Fruit fly (Drosophila melanogaster) whole organism, embryonic: ENCODE data around the gene CG7607.

ENCODE experiments used
- ATbp ChIP-seq: fragments of 200-800 bp; sonication (Bioruptor generic); optimal IDR thresholded peaks from 2 replicates; lab custom pipeline; 2017; ENCODE audit warnings: missing biosample characterization, mild to moderate bottlenecking, missing genetic modification characterization, missing genetic modification reagents
- Adf1 ChIP-seq: fragments of 200-800 bp; sonication (Bioruptor generic); IDR thresholded peaks from 2 replicates; pipeline ENCODE4 v1.3.6; 2022; ENCODE audit warnings: missing biosample characterization, missing genetic modification characterization
- BtbVII ChIP-seq: fragments of 200-800 bp; sonication (Bioruptor generic); optimal IDR thresholded peaks from 3 replicates; lab custom pipeline; 2017; ENCODE audit warnings: missing biosample characterization, mild to moderate bottlenecking, missing genetic modification characterization
- CG10147 ChIP-seq: fragments of 200-800 bp; sonication (Bioruptor generic); optimal IDR thresholded peaks from 2 replicates; lab custom pipeline; 2019; ENCODE audit warnings: missing biosample characterization, mild to moderate bottlenecking, missing genetic modification characterization, moderate library complexity
- CG10959 ChIP-seq: fragments of 200-800 bp; sonication (Bioruptor generic); IDR thresholded peaks from 2 replicates; pipeline ENCODE4 v1.3.6; 2022; ENCODE audit warnings: missing biosample characterization, missing genetic modification characterization
- CG12299 ChIP-seq: fragments of 200-800 bp; sonication (Bioruptor generic); optimal IDR thresholded peaks from 2 replicates; lab custom pipeline; 2018; ENCODE audit warnings: missing biosample characterization, mild to moderate bottlenecking, missing genetic modification characterization
- CG14050 ChIP-seq: fragments of 200-800 bp; sonication (Bioruptor generic); IDR thresholded peaks from 3 replicates; pipeline ENCODE4 v1.3.6; 2022; ENCODE audit warnings: missing biosample characterization, missing genetic modification characterization
- CG17328 ChIP-seq: fragments of 200-800 bp; sonication (Bioruptor generic); IDR thresholded peaks from 2 replicates; pipeline ENCODE4 v1.3.6; 2022; ENCODE audit warnings: missing biosample characterization, missing genetic modification characterization
- CG18476 ChIP-seq: fragments of 200-800 bp; sonication (Bioruptor generic); optimal IDR thresholded peaks from 2 replicates; lab custom pipeline; 2016; ENCODE audit warnings: missing biosample characterization, mild to moderate bottlenecking, missing genetic modification characterization
- CG18619 ChIP-seq: fragments of 200-800 bp; sonication (Bioruptor generic); optimal IDR thresholded peaks from 3 replicates; lab custom pipeline; 2017; ENCODE audit warnings: missing biosample characterization, mild to moderate bottlenecking, missing genetic modification characterization
- CG2199 ChIP-seq: fragments of 200-800 bp; sonication (Bioruptor generic); IDR thresholded peaks from 3 replicates; pipeline ENCODE4 v1.3.6; 2022; ENCODE audit warnings: missing biosample characterization, missing genetic modification characterization
- CG2875 ChIP-seq: fragments of 200-800 bp; sonication (Bioruptor generic); optimal IDR thresholded peaks from 2 replicates; lab custom pipeline; 2017; ENCODE audit warnings: missing biosample characterization, mild to moderate bottlenecking, missing genetic modification characterization, missing genetic modification reagents
- CG30403 ChIP-seq: fragments of 200-800 bp; sonication (Bioruptor generic); optimal IDR thresholded peaks from 3 replicates; lab custom pipeline; 2016; ENCODE audit warnings: missing biosample characterization, missing genetic modification characterization
- CG31441 ChIP-seq: fragments of 200-800 bp; sonication (Bioruptor generic); IDR thresholded peaks from 2 replicates; pipeline ENCODE4 v1.3.6; 2022; ENCODE audit warnings: missing biosample characterization, missing genetic modification characterization
- CG32772 ChIP-seq: fragments of 200-800 bp; sonication (Bioruptor generic); IDR thresholded peaks from 2 replicates; pipeline ENCODE4 v1.3.6; 2022; ENCODE audit warnings: missing biosample characterization, missing genetic modification characterization
- CG4404 ChIP-seq: fragments of 200-800 bp; sonication (Bioruptor generic); IDR thresholded peaks from 2 replicates; pipeline ENCODE4 v1.3.6; 2022; ENCODE audit warnings: missing biosample characterization, missing genetic modification characterization
- CG6854 ChIP-seq: fragments of 200-800 bp; sonication (Bioruptor generic); optimal IDR thresholded peaks from 3 replicates; lab custom pipeline; 2017; ENCODE audit warnings: missing biosample characterization, mild to moderate bottlenecking, missing genetic modification characterization
- CG7745 ChIP-seq: fragments of 200-800 bp; sonication (Bioruptor generic); optimal IDR thresholded peaks from 2 replicates; lab custom pipeline; 2018; ENCODE audit warnings: missing biosample characterization, mild to moderate bottlenecking, missing genetic modification characterization, moderate library complexity
- CG7928 ChIP-seq: fragments of 200-800 bp; sonication (Bioruptor generic); optimal IDR thresholded peaks from 2 replicates; lab custom pipeline; 2017; ENCODE audit warnings: missing biosample characterization, mild to moderate bottlenecking, missing genetic modification characterization
- CG8478 ChIP-seq: fragments of >200 bp; optimal IDR thresholded peaks from 2 replicates; lab custom pipeline; 2018
- Ets65A ChIP-seq: fragments of 200-800 bp; sonication (Bioruptor generic); peaks from one replicate; lab custom pipeline; 2016; ENCODE audit warnings: missing biosample characterization, missing genetic modification characterization
- Gsc ChIP-seq: fragments of 200-800 bp; sonication (Bioruptor generic); IDR thresholded peaks from 2 replicates; pipeline ENCODE4 v1.3.6; 2022; ENCODE audit warnings: missing biosample characterization, missing genetic modification characterization
- HLH3B ChIP-seq: fragments of 200-800 bp; sonication (Bioruptor generic); IDR thresholded peaks from 2 replicates; pipeline ENCODE4 v1.3.6; 2022; ENCODE audit warnings: missing biosample characterization, missing genetic modification characterization
- Rfx ChIP-seq: fragments of 200-800 bp; sonication (Bioruptor generic); IDR thresholded peaks from 2 replicates; pipeline ENCODE4 v1.3.6; 2022; ENCODE audit warnings: missing biosample characterization, missing genetic modification characterization
- Scr ChIP-seq: fragments of 200-800 bp; sonication (Bioruptor generic); IDR thresholded peaks from 2 replicates; pipeline ENCODE4 v1.3.6; 2022; ENCODE audit warnings: missing biosample characterization, missing genetic modification characterization; ENCODE audit not compliant: partially characterized antibody
- ap ChIP-seq: fragments of 200-800 bp; sonication (Bioruptor generic); IDR thresholded peaks from 2 replicates; pipeline ENCODE4 v1.3.6; 2022; ENCODE audit warnings: missing biosample characterization, missing genetic modification characterization
- br ChIP-seq: fragments of >200 bp; optimal IDR thresholded peaks from 2 replicates; lab custom pipeline; 2017
- corto ChIP-seq: fragments of 200-800 bp; sonication (Bioruptor generic); optimal IDR thresholded peaks from 2 replicates; lab custom pipeline; 2016; ENCODE audit warnings: missing biosample characterization, mild to moderate bottlenecking, missing genetic modification characterization, moderate library complexity
- crol ChIP-seq: fragments of 200-800 bp; sonication (Bioruptor generic); IDR thresholded peaks from 2 replicates; pipeline ENCODE4 v1.3.6; 2022; ENCODE audit warnings: missing biosample characterization, missing genetic modification characterization
- dan ChIP-seq: fragments of 200-800 bp; sonication (Bioruptor generic); IDR thresholded peaks from 2 replicates; pipeline ENCODE4 v1.3.6; 2022; ENCODE audit warnings: missing biosample characterization, missing genetic modification characterization
- dm ChIP-seq: fragments of 200-800 bp; sonication (Bioruptor generic); optimal IDR thresholded peaks from 3 replicates; lab custom pipeline; 2016; ENCODE audit warnings: missing biosample characterization, missing genetic modification characterization
- emc ChIP-seq: fragments of 200-800 bp; sonication (Bioruptor generic); optimal IDR thresholded peaks from 2 replicates; lab custom pipeline; 2016; ENCODE audit warnings: missing biosample characterization, missing genetic modification characterization
- ems ChIP-seq: fragments of 200-800 bp; sonication (Bioruptor generic); optimal IDR thresholded peaks from 3 replicates; lab custom pipeline; 2016; ENCODE audit warnings: missing biosample characterization, missing genetic modification characterization
- en ChIP-seq: fragments of 200-800 bp; sonication (Bioruptor generic); optimal IDR thresholded peaks from 2 replicates; lab custom pipeline; 2016; ENCODE audit warnings: missing biosample characterization, missing genetic modification characterization
- fd64A ChIP-seq: fragments of 200-800 bp; sonication (Bioruptor generic); optimal IDR thresholded peaks from 3 replicates; lab custom pipeline; 2018; ENCODE audit warnings: missing biosample characterization, mild to moderate bottlenecking, missing genetic modification characterization
- ftz-f1 ChIP-seq: fragments of 200-800 bp; sonication (Bioruptor generic); optimal IDR thresholded peaks from 2 replicates; lab custom pipeline; 2016; ENCODE audit warnings: missing biosample characterization, missing genetic modification characterization
- grau ChIP-seq: fragments of 200-800 bp; optimal IDR thresholded peaks from 3 replicates; lab custom pipeline; 2019; ENCODE audit warnings: missing biosample characterization, mild to moderate bottlenecking, missing genetic modification characterization, moderate library complexity
- insv ChIP-seq, 2 experiments: fragments of 200-800 bp; sonication (Bioruptor generic); optimal IDR thresholded peaks; 3 replicates each; lab custom pipeline; 2016 to 2018; ENCODE audit warnings: missing biosample characterization in 2 of 2, missing genetic modification characterization in 2 of 2
- klu ChIP-seq: fragments of 200-800 bp; sonication (Bioruptor generic); IDR thresholded peaks from 2 replicates; pipeline ENCODE4 v1.3.6; 2022; ENCODE audit warnings: missing biosample characterization, missing genetic modification characterization
- kni ChIP-seq: fragments of 200-800 bp; sonication (Bioruptor generic); optimal IDR thresholded peaks from 3 replicates; lab custom pipeline; 2017; ENCODE audit warnings: mild to moderate bottlenecking, missing biosample characterization, missing genetic modification reagents, missing genetic modification characterization
- onecut ChIP-seq: fragments of 200-800 bp; sonication (Bioruptor generic); IDR thresholded peaks from 2 replicates; pipeline ENCODE4 v1.3.6; 2022; ENCODE audit warnings: missing biosample characterization, missing genetic modification characterization
- pnt ChIP-seq: fragments of 200-800 bp; sonication (Bioruptor generic); optimal IDR thresholded peaks from 3 replicates; lab custom pipeline; 2016; ENCODE audit warnings: missing biosample characterization, missing genetic modification characterization
- repo ChIP-seq: fragments of 200-800 bp; sonication (Bioruptor generic); optimal IDR thresholded peaks from 2 replicates; lab custom pipeline; 2016; ENCODE audit warnings: missing biosample characterization, missing genetic modification characterization
- sd ChIP-seq: fragments of 200-800 bp; sonication (Bioruptor generic); optimal IDR thresholded peaks from 3 replicates; lab custom pipeline; 2018; ENCODE audit warnings: missing biosample characterization, mild to moderate bottlenecking, missing genetic modification characterization, moderate library complexity
- sim ChIP-seq: fragments of 200-800 bp; sonication (Bioruptor generic); IDR thresholded peaks from 2 replicates; pipeline ENCODE4 v1.3.6; 2022; ENCODE audit warnings: missing biosample characterization, missing genetic modification characterization
- sima ChIP-seq: fragments of 200-800 bp; sonication (Bioruptor generic); optimal IDR thresholded peaks from 2 replicates; lab custom pipeline; 2016; ENCODE audit warnings: missing biosample characterization, missing genetic modification characterization
- sob ChIP-seq: fragments of 200-800 bp; sonication (Bioruptor generic); IDR thresholded peaks from 2 replicates; pipeline ENCODE4 v1.3.6; 2022; ENCODE audit warnings: missing biosample characterization, missing genetic modification characterization
- sug ChIP-seq: fragments of 200-800 bp; optimal IDR thresholded peaks from 2 replicates; lab custom pipeline; 2019; ENCODE audit warnings: missing biosample characterization, mild to moderate bottlenecking, missing genetic modification characterization, moderate library complexity
- wdn ChIP-seq: fragments of 200-800 bp; sonication (Bioruptor generic); IDR thresholded peaks from 2 replicates; pipeline ENCODE4 v1.3.6; 2022; ENCODE audit warnings: missing biosample characterization, missing genetic modification characterization
- wek ChIP-seq: fragments of 200-800 bp; sonication (Bioruptor generic); optimal IDR thresholded peaks from 3 replicates; lab custom pipeline; 2018; ENCODE audit warnings: missing biosample characterization, mild to moderate bottlenecking, missing genetic modification characterization, moderate library complexity
- yki ChIP-seq: fragments of >200 bp; optimal IDR thresholded peaks from 3 replicates; lab custom pipeline; 2018
- zfh2 ChIP-seq: fragments of 200-800 bp; sonication (Bioruptor generic); optimal IDR thresholded peaks from 2 replicates; lab custom pipeline; 2016; ENCODE audit warnings: missing biosample characterization, missing genetic modification characterization

The CG7607 gene

dm6 chr3L:11214406-11215243, 15.2 kb downstream of the CG7607 start, which contains the start of gene CG42671 (continued):
- no peak for TF ChIP-seq CG31441 (GFP tag; lab: Robert Waterston, UW)
- no peak for TF ChIP-seq Ets65A
- TF ChIP-seq sug (tag; lab: Kevin White, UChicago): peak; percentile 19
- no peak for TF ChIP-seq grau (tag; lab: Kevin White, UChicago)
- TF ChIP-seq CG18619 (GFP tag; lab: Kevin White, UChicago): no peak
- peak; percentile 17; the same call in 1 of the 2 replicates for TF ChIP-seq sob (GFP tag; lab: Robert Waterston, UW)
- no peak for TF ChIP-seq CG10959
- peak; percentile 53; the same call in 1 of the 2 replicates for TF ChIP-seq CG32772
- 0 out of 3 replicates have a peak, but pooled peaks have one; percentile 46 for TF ChIP-seq CG2199 (GFP tag; lab: Robert Waterston, UW)
- TF ChIP-seq wek: no peak
- no peak for TF ChIP-seq pnt (GFP tag; lab: Kevin White, UChicago)
- TF ChIP-seq Gsc: no peak
- no peak for TF ChIP-seq br
- no peak for TF ChIP-seq sim (GFP tag; lab: Robert Waterston, UW)
- TF ChIP-seq Rfx (GFP tag; lab: Robert Waterston, UW): 0 out of 2 replicates have a peak, but pooled peaks have one; percentile 19
- no peak for TF ChIP-seq HLH3B
- no peak for TF ChIP-seq CG14050 (GFP tag; lab: Robert Waterston, UW)
- TF ChIP-seq CG30403 (GFP tag; lab: Kevin White, UChicago): no peak
- no peak for TF ChIP-seq ap (GFP tag; lab: Robert Waterston, UW)
- TF ChIP-seq CG10147: peak; percentile 8
- TF ChIP-seq CG12299 (tag; lab: Kevin White, UChicago): peak; percentile 14
- TF ChIP-seq Scr: no peak
- no peak for TF ChIP-seq en (GFP tag; lab: Kevin White, UChicago)
- TF ChIP-seq dm (GFP tag; lab: Kevin White, UChicago): no peak
- TF ChIP-seq insv (GFP tag; optimal IDR thresholded peaks at IDR 0.05; lab: Kevin White, UChicago): peak in 1 of 2 experiments; percentile 92
- no peak for TF ChIP-seq CG17328 (GFP tag; lab: Robert Waterston, UW)
- no peak for TF ChIP-seq dan (GFP tag; lab: Robert Waterston, UW)
- no peak for TF ChIP-seq ems (GFP tag; lab: Kevin White, UChicago)
- no peak for TF ChIP-seq wdn
- TF ChIP-seq onecut (GFP tag; lab: Robert Waterston, UW): no peak
- TF ChIP-seq fd64A (GFP tag; lab: Kevin White, UChicago): no peak
- TF ChIP-seq yki (lab: Kevin White, UChicago): peak; percentile 8
- TF ChIP-seq BtbVII: no peak
- TF ChIP-seq CG18476: no peak
- no peak for TF ChIP-seq CG4404 (GFP tag; lab: Robert Waterston, UW)
- TF ChIP-seq ATbp (GFP tag; lab: Kevin White, UChicago): no peak
- TF ChIP-seq corto (GFP tag; lab: Kevin White, UChicago): no peak
- no peak for TF ChIP-seq repo (GFP tag; lab: Kevin White, UChicago)
- no peak for TF ChIP-seq klu (GFP tag; lab: Robert Waterston, UW)
- no peak for TF ChIP-seq CG6854
- no peak for TF ChIP-seq sima (GFP tag; lab: Kevin White, UChicago)
- TF ChIP-seq CG7928: peak; percentile 86
- TF ChIP-seq Adf1 (GFP tag; lab: Robert Waterston, UW): no peak
- no peak for TF ChIP-seq CG8478
- no peak for TF ChIP-seq zfh2 (GFP tag; lab: Kevin White, UChicago)
- TF ChIP-seq emc: no peak
- no peak for TF ChIP-seq crol
- no peak for TF ChIP-seq CG2875 (GFP tag; lab: Kevin White, UChicago)
- TF ChIP-seq kni (GFP tag; lab: Kevin White, UChicago): no peak
- no peak for TF ChIP-seq CG7745 (tag; lab: Kevin White, UChicago)
- TF ChIP-seq ftz-f1 (GFP tag; lab: Kevin White, UChicago): no peak
- peak; percentile 94 for TF ChIP-seq sd (tag; lab: Kevin White, UChicago)
